Worm (Caenorhabditis elegans) whole organism, L2 larva: ENCODE measurements around the gene str-15.

ENCODE experiments used
- F13H6.1 ChIP-seq: sonication (generic microtip); optimal IDR thresholded peaks from 2 replicates; lab custom pipeline; 2016; ENCODE audit warnings: missing genetic modification characterization, missing compliant biosample characterization
- ZK546.5 ChIP-seq: sonication (generic microtip); optimal IDR thresholded peaks from 2 replicates; lab custom pipeline; 2017; ENCODE audit warnings: missing biosample characterization, missing genetic modification characterization
- alr-1 ChIP-seq: fragments of 150-350 bp; optimal IDR thresholded peaks from 2 replicates; lab custom pipeline; 2014; ENCODE audit warnings: missing biosample characterization, missing genetic modification characterization
- blmp-1 ChIP-seq: sonication (generic microtip); optimal IDR thresholded peaks from 2 replicates; lab custom pipeline; 2017; ENCODE audit warnings: missing genetic modification characterization, mild to moderate bottlenecking, missing compliant biosample characterization, antibody characterized with exemption, moderate library complexity; ENCODE audit not compliant: insufficient read depth
- elt-1 ChIP-seq: fragments of 150-350 bp; optimal IDR thresholded peaks from 2 replicates; lab custom pipeline; 2014; ENCODE audit warnings: missing biosample characterization, missing genetic modification characterization
- fos-1 ChIP-seq: fragments of 150-350 bp; optimal IDR thresholded peaks from 2 replicates; lab custom pipeline; 2014; ENCODE audit warnings: missing biosample characterization, missing genetic modification characterization
- nhr-10 ChIP-seq: sonication (generic microtip); optimal IDR thresholded peaks from 2 replicates; lab custom pipeline; 2017; ENCODE audit warnings: missing biosample characterization, missing genetic modification characterization
- nhr-11 ChIP-seq: fragments of 150-350 bp; optimal IDR thresholded peaks from 2 replicates; lab custom pipeline; 2014; ENCODE audit warnings: missing biosample characterization, missing genetic modification characterization
- nhr-25 ChIP-seq: fragments of 150-350 bp; sonication (generic microtip); optimal IDR thresholded peaks from 3 replicates; lab custom pipeline; 2014; ENCODE audit warnings: missing biosample characterization, missing genetic modification characterization
- snpc-4 ChIP-seq: fragments of 150-350 bp; optimal IDR thresholded peaks from 2 replicates; lab custom pipeline; 2014; ENCODE audit warnings: missing biosample characterization, missing genetic modification characterization
- zag-1 ChIP-seq: fragments of 150-350 bp; optimal IDR thresholded peaks from 2 replicates; lab custom pipeline; 2014; ENCODE audit warnings: missing biosample characterization, missing genetic modification characterization

ce11 chrV:16455065-16455464, 3.5 kb downstream of the str-15 start, which contains the start of gene str-14:
- TF ChIP-seq nhr-11 (tag; lab: Kevin White, UChicago) (no peak), nhr-10 (no peak), fos-1 (no peak), F13H6.1 (no peak), zag-1 (no peak), ZK546.5 (no peak), alr-1 (tag; lab: Kevin White, UChicago) (no peak), blmp-1 (tag; lab: Kevin White, UChicago) (no peak), nhr-25 (tag; lab: Kevin White, UChicago) (no peak), elt-1 (tag; lab: Kevin White, UChicago) (no peak), snpc-4 (tag; lab: Kevin White, UChicago) (no peak)
